Worm (Caenorhabditis elegans): ENCODE data around the gene srlf-30.
A peak's percentile ranks its signal among the peaks of the same experiment; 100 is the strongest.

The srlf-30 gene

ce11 chrIV:10933777-10934546 is 33.8 kb downstream of the srlf-30 start:
- TF ChIP-seq T22C8.4 (GFP tag; IDR thresholded peaks at IDR 0.05) (no peak), ztf-23 (GFP tag; IDR thresholded peaks at IDR 0.05) (no peak), flt-1 (GFP tag; IDR thresholded peaks at IDR 0.05) (0 out of 2 replicates have a peak, but pooled peaks have one; percentile 17)

ce11 chrIV:10934786-10935185 is 34.6 kb downstream of the srlf-30 start:
- TF ChIP-seq ref-1 (GFP tag; conservative IDR thresholded peaks at IDR 0.05) = no peak
- TF ChIP-seq med-1 (GFP tag; optimal IDR thresholded peaks at IDR 0.05; ENCODE audit: insufficient read depth) = no peak
- TF ChIP-seq T22C8.4 (GFP tag; IDR thresholded peaks at IDR 0.05) = no peak
- TF ChIP-seq ztf-29 (GFP tag; IDR thresholded peaks at IDR 0.05) = no peak
- TF ChIP-seq cog-1 (tag; optimal IDR thresholded peaks at IDR 0.05) = no peak
- no peak for TF ChIP-seq klf-2 (GFP tag; conservative IDR thresholded peaks at IDR 0.05)
- no peak for TF ChIP-seq tab-1 (GFP tag; IDR thresholded peaks at IDR 0.05)

- TF ChIP-seq ref-1 (GFP tag; conservative IDR thresholded peaks at IDR 0.05) = no peak
- peak; percentile 70 for TF ChIP-seq cog-1 (tag; optimal IDR thresholded peaks at IDR 0.05)
- no peak for TF ChIP-seq ztf-29 (GFP tag; IDR thresholded peaks at IDR 0.05)
- no peak for TF ChIP-seq med-1 (GFP tag; optimal IDR thresholded peaks at IDR 0.05; ENCODE audit: insufficient read depth)
- 0 out of 2 replicates have a peak, but pooled peaks have one; percentile 34 for TF ChIP-seq flt-1 (GFP tag; IDR thresholded peaks at IDR 0.05)
- 0 out of 2 replicates have a peak, but pooled peaks have one; percentile 19 for TF ChIP-seq ztf-23 (GFP tag; IDR thresholded peaks at IDR 0.05)
- no peak for TF ChIP-seq klf-2 (GFP tag; conservative IDR thresholded peaks at IDR 0.05)
- TF ChIP-seq T22C8.4 (GFP tag; IDR thresholded peaks at IDR 0.05) = no peak
Observed at ce11 chrIV:10935336-10935735, 35.2 kb downstream of the srlf-30 start.

- TF ChIP-seq cog-1 (tag; optimal IDR thresholded peaks at IDR 0.05) (peak; percentile 65), ztf-23 (GFP tag; IDR thresholded peaks at IDR 0.05) (no peak), tab-1 (GFP tag; IDR thresholded peaks at IDR 0.05) (no peak), flt-1 (GFP tag; IDR thresholded peaks at IDR 0.05) (no peak), klf-2 (GFP tag; conservative IDR thresholded peaks at IDR 0.05) (no peak)
Observed at ce11 chrIV:10935853-10936491, 35.8 kb downstream of the srlf-30 start, which contains the start of gene lgg-2. Gene lgg-2 (minus strand): TSS chrIV:10935903.

ce11 chrIV:10936906-10937540 is 36.8 kb downstream of the srlf-30 start, which contains the start of gene fic-1:
Gene fic-1 (plus strand): TSS chrIV:10937454.
- TF ChIP-seq cog-1 (tag; optimal IDR thresholded peaks at IDR 0.05) (peak; percentile 25), T22C8.4 (GFP tag; IDR thresholded peaks at IDR 0.05) (peak; percentile 74), ztf-23 (GFP tag; IDR thresholded peaks at IDR 0.05) (no peak)

ce11 chrIV:10948797-10949196 is 48.6 kb downstream of the srlf-30 start, which contains the start of gene Y69E1A.1:
Gene Y69E1A.1 (minus strand): TSS chrIV:10948897.
- TF ChIP-seq tab-1 (GFP tag; IDR thresholded peaks at IDR 0.05) (no peak), ztf-23 (GFP tag; IDR thresholded peaks at IDR 0.05) (no peak), T22C8.4 (GFP tag; IDR thresholded peaks at IDR 0.05) (no peak), med-1 (GFP tag; optimal IDR thresholded peaks at IDR 0.05; ENCODE audit: insufficient read depth) (no peak), flt-1 (GFP tag; IDR thresholded peaks at IDR 0.05) (no peak), cog-1 (tag; optimal IDR thresholded peaks at IDR 0.05) (no peak), klf-2 (GFP tag; conservative IDR thresholded peaks at IDR 0.05) (no peak), ref-1 (GFP tag; conservative IDR thresholded peaks at IDR 0.05) (no peak), ztf-29 (GFP tag; IDR thresholded peaks at IDR 0.05) (no peak)

ce11 chrIV:10949510-10949909 is 49.3 kb downstream of the srlf-30 start, which contains the start of gene nsph-3.1:
Gene nsph-3.1 (plus strand): TSS chrIV:10949810.
- no peak for TF ChIP-seq ref-1 (GFP tag; conservative IDR thresholded peaks at IDR 0.05)
- TF ChIP-seq med-1 (GFP tag; optimal IDR thresholded peaks at IDR 0.05; ENCODE audit: insufficient read depth) = no peak
- no peak for TF ChIP-seq ztf-23 (GFP tag; IDR thresholded peaks at IDR 0.05)
- no peak for TF ChIP-seq cog-1 (tag; optimal IDR thresholded peaks at IDR 0.05)
- no peak for TF ChIP-seq flt-1 (GFP tag; IDR thresholded peaks at IDR 0.05)
- TF ChIP-seq T22C8.4 (GFP tag; IDR thresholded peaks at IDR 0.05) = no peak

- TF ChIP-seq ref-1 (GFP tag; conservative IDR thresholded peaks at IDR 0.05) = no peak
- no peak for TF ChIP-seq klf-2 (GFP tag; conservative IDR thresholded peaks at IDR 0.05)
- TF ChIP-seq ztf-23 (GFP tag; IDR thresholded peaks at IDR 0.05) = no peak
- no peak for TF ChIP-seq T22C8.4 (GFP tag; IDR thresholded peaks at IDR 0.05)
- no peak for TF ChIP-seq tab-1 (GFP tag; IDR thresholded peaks at IDR 0.05)
- no peak for TF ChIP-seq ztf-29 (GFP tag; IDR thresholded peaks at IDR 0.05)
- no peak for TF ChIP-seq flt-1 (GFP tag; IDR thresholded peaks at IDR 0.05)
- no peak for TF ChIP-seq cog-1 (tag; optimal IDR thresholded peaks at IDR 0.05)
- no peak for TF ChIP-seq med-1 (GFP tag; optimal IDR thresholded peaks at IDR 0.05; ENCODE audit: insufficient read depth)
Observed at ce11 chrIV:10950363-10951214, 50.4 kb downstream of the srlf-30 start.
